Fruit fly (Drosophila melanogaster) ovary, adult (tissue): Measurements from ENCODE around the gene PIP4K.

Experiments
- CG17801 ChIP-seq: fragments of 200-800 bp; optimal IDR thresholded peaks from 2 replicates; lab custom pipeline; 2019; ENCODE audit warnings: missing biosample characterization, mild to moderate bottlenecking, missing genetic modification characterization, moderate library complexity; ENCODE audit not compliant: partially characterized antibody

PIP4K gene

DNA sequence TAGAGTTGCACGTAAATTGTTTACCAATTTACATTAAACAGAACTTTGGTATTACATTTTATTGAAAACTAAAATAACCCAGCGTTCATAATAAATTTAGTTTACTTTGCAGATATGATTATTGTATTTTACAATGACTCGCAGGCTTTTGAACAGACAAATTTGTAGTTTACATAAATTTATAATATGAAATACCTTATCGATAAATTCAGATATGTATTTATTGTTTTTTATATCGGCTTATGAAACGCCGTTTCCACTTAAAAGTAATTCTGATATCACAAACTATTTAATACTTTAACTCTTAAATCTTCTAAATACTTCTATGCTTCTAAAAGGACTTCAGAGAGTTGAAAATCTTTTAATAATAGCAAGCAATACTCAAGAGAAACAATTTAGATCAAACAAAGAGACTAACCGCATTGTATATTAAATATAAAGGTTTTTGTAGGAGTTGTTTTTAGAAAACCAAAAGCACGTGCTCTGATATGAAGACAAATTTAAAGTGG, at the start of gene PIP4K:
PIP4K (minus strand) TSS at position 196 of the 509 bp plus-strand sequence.
- peak; percentile 42 for TF ChIP-seq CG17801

DNA sequence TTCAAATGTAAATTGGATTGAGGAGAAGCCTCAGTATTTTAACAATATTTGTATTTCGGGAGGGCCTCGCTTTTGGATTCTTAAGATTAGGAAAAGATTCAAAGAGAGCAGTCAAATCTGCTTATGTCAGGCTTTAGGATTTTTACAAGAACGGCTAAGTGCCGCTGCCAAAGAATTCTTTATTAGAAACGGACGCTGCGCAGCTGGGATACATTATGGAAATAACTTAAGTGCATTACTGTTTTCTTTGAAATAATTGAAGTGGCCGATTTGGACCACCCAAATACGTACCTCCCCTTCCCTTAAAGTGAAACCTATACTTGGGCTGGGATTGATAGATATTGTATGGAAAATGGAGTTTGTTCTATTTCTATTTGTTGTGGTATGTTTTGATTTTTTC, 41.6 kb upstream of the PIP4K start:
- TF ChIP-seq CG17801: no peak

DNA sequence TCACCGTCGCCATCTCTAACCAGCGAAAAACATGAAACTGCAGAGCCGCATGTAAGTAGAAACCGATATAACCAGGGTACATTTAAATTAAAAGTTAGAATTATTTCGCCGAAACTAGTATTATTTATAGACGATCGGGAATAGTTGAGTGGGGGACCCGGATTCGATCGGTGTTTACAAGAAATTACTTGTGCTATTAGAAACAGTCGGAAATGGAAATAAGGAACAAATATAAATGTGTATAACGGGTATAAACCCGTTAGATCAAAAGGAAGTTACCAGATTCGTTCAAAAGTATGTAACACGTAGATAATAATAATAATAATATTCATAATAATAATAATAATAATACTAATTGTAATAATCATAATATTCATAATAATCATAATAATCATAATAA, 38.1 kb upstream of the PIP4K start:
- no peak for TF ChIP-seq CG17801

DNA sequence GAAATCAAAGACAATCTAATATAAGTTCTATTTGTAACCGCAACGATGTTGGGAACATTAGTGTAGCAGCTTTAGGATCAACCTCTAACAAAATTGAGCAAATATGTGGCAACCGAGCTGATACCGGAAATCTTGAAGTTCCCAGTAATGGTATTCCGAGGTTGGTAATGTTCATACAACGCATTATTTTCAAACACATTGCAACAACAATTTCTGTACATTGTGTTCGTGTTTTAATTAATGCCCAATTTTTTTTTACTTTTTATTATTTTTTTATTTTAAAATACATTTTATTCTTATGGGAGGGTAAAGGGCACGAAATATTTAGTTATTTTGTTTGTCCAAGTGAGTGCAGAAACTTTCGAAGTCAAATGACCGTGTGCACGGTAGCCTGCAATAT, 36.7 kb upstream of the PIP4K start:
- TF ChIP-seq CG17801: no peak

DNA sequence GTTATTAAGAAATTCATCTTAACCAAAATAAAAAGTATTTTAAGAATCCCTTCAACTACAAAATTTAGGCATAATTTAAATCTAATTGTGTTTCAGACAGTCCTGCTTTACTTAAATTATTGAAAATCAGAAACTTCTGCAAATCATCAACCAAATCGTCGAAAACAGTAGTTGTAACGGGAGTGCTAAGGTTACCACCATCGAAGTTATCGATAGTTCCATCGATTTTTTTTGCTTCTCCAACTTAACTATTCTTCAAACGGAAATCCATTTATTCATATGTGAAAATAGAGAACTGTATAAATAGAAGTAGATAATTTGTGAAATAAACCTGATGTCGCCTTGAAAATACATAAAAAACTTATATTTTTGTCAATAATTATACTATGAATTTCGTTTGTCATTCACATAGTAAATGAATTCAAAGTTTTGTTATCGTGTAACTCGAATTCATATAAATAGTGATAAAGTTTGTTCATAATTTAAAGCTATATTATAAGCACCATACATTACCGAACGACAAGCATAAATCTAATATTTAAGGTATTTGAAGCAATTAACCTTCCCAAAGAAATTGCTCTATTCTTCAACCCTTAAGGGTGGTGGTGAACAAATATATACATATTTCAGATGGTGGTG, 35.1 kb upstream of the PIP4K start:
- no peak for TF ChIP-seq CG17801

DNA sequence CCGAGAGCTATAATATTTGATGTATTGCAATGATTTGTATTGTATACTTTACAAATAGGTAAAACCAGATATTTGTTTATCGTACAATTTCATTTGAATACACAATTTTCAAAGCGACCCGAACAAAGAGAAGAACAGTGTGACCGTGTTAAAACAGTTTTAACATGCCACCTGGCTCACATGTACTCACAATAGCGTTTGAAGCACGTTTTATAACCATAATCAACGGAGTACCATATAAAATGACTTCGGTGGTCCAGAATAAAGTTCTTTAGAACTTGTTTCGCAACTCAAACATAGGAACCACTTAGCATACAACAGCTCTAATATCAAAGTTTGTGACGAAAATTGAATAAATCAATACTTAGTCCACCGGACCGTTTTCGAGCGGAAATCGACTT, 33.9 kb upstream of the PIP4K start, which contains the start of the genes Dyrk3 and Cadps:
Dyrk3 (minus strand) TSS at position 150 of the 401 bp plus-strand sequence.
Cadps (plus strand) TSS at position 274 of the 401 bp plus-strand sequence.
- TF ChIP-seq CG17801: no peak

DNA sequence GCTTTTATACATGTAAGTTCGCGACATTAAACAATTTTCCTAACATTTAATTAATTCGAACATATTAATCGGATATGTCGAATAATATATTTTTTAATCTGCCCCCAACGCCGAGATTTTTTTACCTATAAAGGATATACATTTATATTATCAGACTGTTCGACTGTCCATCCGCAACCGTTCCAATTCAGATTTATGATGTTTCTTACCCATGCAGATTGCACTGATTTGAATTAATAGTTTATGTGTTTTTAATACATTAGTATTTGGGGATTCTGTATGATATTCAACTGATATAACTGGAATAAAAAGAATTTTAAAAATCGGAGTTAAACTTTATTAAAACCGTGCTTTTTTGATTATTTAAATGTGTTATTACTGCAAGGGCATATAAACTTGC, 28.5 kb upstream of the PIP4K start:
- no peak for TF ChIP-seq CG17801

DNA sequence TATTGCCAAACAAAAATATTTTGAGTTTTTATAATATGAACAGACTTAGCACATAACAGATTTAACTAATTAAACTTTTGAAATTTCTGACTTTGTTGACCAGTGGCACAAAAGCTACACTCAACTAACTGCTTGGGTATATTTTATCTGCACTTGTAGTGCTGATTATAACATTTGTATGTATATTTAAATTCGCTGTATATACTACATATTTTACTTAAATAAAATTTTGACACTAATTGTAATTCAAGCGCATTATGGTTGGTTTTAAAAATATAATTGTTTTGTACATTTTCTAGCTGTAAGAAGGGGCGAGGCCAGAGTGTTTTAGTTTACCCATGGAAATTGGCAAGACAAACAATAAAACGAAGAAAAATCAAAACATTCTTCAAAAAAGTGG, 27.6 kb upstream of the PIP4K start:
- no peak for TF ChIP-seq CG17801

DNA sequence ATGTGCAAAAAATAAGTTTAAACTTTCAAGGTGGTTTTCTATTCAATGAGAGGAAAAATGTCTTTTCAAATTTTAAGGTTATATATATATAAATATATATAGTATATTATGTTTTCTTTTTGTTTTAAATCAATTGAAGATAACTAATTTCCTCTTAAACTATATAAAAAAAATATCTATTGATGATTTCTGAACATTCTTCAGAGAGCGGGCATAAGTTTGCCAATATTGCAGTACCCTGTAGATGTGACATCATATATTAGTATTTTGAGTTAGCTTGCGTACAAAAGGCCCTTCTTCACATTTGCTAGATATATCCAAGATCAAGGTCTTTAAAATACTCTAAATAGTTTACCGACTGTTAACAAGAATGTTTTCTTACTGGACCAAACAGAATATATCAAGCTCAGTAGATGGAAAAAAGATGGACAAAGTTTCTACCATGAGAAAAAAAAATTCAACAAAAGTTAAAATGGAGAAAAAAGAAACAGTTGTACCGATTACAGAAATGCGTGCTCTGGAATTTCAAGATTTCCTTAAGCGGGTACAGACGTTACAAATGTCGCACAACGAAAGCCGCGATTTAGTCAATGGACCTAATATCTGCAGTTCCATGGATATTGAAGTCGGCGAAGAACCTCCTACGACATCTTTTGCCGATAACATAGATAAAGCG, 22.2 kb upstream of the PIP4K start:
- no peak for TF ChIP-seq CG17801

DNA sequence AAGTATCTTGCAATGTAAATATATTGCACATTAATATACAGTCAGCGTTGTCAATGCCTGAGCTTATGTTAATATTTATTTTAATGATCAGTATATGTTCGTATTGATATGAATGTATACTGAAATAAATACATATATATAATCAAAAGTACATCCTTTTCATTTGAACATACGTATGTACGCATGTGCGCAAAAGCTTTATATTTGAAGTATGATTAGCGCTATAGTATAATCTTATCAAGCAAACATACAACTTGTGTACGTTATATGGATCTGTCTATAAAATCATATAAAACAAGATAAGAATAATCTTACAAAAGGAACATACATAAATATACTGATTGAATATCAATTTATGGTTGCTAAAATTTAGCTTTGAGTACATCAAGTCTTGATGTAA, 2.5 kb upstream of the PIP4K start:
- TF ChIP-seq CG17801: peak; percentile 23

DNA sequence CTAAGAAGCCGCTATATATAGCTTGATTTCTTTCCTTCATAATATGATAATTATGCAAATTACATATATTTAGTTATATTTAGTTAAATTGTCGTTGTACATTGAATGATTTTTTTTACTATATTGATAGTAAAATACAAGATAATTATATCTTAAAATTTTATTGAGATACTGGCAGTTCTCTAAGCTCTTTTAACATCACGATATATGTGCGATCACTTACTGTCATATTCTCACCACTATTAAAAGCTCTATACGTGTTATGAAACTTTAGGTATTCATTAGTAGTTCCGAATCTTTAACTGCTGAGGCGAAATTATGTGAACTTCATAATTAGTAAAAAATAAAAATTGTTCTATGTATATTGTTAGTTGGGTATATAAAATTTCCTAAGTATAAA, 2.0 kb upstream of the PIP4K start, which contains the start of gene Mitf:
Mitf (plus strand) TSS at position 254 of the 400 bp plus-strand sequence.
- TF ChIP-seq CG17801: no peak

DNA sequence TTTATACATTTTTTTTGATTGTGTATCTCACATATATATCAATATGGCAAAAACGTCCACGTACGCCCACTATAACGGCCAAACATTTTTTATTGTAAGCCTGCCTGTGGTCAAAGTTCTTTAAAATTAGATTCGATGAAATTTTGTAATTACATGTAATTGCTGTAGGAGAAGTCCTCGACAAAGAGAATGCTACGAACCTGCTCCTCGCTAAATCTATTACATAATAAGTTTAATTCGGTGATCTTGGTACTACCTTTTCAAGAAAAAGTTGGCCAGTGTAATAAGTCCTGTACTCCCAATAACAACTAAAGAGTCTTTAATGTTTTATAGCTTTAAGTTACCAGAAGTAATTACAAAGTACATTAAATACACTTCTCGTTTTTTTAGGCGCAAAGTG, 5.0 kb downstream of the PIP4K start:
- TF ChIP-seq CG17801: no peak

DNA sequence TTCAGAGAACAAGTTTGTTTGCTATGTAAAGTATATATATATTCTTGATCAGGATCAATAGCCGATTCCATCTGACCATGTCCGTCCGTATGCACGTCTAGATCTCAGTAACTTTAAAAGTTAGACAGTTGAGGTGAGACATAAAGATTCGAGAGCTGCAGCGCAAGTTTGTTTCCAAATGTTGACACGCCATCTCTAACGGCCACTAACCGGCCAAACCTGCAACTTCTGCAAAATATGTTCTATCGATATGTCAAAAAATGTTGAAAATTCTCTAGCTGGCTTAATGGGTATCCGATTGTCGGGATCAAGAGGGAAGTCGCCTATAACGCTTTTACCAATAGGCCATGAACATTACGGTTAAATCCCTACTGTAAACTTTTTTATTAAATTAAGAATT, 9.8 kb downstream of the PIP4K start:
- TF ChIP-seq CG17801: no peak

DNA sequence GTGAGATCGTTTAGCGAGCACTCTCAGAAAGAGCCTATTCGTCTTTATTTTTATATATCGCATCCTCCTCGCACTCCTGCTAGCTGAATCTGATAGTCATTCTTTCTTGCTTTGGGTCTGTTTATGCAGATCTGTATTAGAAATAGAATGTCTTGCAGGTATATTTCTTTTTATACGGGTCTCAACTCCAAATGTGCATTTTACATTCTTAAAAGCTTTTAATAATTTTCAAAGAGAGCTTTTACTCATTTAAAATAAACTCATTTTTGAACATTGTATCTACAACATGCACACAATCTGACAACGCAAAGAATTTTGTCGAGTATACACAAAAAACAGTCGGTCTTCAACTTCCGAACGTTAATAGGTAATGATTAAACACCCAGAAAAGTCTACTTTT, 11.2 kb downstream of the PIP4K start, which contains the start of gene CG33521:
CG33521 (plus strand) TSS at position 301 of the 400 bp plus-strand sequence.
- no peak for TF ChIP-seq CG17801

DNA sequence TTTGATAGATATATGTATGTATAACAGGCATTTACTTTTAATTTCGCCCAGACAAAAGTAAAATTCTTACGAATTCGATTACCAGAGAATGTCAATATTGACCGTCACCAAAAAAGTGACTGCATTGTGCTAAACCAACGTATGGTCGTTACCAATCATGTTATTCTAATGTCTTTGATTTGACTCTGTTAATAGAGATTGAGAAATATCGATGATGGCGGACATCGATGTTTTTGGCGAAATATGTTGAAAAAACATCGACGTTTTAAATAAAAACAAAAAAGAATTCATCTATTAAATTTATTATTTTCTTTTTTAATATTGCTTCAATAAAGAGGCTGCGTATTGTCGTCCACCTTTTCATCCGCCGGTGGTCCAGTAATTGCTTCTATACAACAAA, 13.8 kb downstream of the PIP4K start:
- TF ChIP-seq CG17801: no peak

DNA sequence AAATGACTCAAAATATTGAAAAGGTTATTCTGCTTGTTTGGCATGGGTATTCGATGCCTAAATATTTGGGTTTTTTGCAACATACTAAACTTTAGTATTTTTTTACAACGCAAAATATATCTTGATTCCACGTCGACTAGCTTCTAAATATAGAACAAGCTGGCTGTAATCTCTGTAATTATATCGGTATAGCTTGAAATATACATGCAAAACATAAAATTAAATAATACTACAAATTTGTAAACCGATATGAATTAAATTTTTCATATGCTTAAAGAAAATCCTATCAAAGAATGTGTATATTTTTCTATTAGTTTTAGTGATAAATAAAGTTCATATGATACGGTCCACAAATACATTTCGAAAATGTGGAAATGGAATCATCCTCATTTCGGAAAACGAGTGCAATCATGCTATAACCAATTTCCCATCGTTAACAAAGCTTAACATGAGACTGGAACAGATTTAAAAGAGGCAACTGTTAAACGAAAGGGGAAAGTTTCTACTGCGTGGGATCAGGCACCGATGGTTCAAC, 15.0 kb downstream of the PIP4K start, which contains the start of gene pho:
pho (minus strand) TSS at position 38 of the 535 bp plus-strand sequence.
- no peak for TF ChIP-seq CG17801

DNA sequence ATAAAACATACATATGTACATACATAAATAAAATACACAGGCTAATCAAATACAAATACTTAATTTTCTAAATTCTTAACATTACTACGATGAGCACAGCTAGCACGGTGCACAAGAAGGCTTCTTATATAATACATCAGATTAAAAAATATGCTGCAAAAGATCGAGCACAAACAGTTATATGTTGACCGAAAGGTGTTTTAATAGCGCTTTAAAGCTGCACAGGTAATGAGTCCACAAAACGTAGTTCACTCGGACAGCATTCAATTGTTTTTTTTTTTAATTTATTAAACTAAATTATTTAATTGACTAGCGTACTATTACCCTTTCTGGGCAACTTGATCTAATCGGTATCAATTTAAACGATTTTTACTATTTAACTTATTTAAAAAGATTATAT, 21.5 kb downstream of the PIP4K start:
- TF ChIP-seq CG17801: no peak

DNA sequence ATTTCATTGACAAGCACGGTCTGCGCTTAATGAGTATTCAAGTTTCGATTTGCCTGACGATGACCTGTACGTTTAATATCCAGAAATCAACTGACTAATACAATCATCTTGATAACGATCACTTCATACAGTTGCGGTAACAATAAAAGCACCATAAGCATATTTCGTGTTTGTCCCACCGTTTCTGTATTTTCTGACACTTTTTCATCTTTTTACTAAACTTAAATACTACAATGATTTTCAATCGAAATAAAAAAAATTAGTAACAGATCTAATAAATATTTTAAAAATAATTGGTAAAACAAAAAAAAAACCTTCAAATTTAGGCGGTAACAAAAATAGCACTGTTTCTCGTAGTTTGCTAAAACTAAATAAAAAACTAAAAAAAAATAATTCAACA, 34.6 kb downstream of the PIP4K start, which contains the start of gene CG32017:
CG32017 (minus strand) TSS at position 101 of the 400 bp plus-strand sequence.
- TF ChIP-seq CG17801: no peak
